Fruit fly (Drosophila melanogaster) whole organism, wandering third instar larva: ENCODE results near the gene CG31910.

Experiments
- Dif ChIP-seq: fragments of 200-275, 200-300 bp; sonication (Bioruptor generic); optimal IDR thresholded peaks from 2 replicates; lab custom pipeline; 2018; ENCODE audit warnings: missing biosample characterization, missing genetic modification characterization; ENCODE audit not compliant: partially characterized antibody
- Hr78 ChIP-seq: fragments of >200 bp; optimal IDR thresholded peaks from 2 replicates; lab custom pipeline; 2017; ENCODE audit warnings: missing biosample characterization, missing genetic modification characterization
- Jra ChIP-seq: sonication (Bioruptor generic); optimal IDR thresholded peaks from 2 replicates; lab custom pipeline; 2016; ENCODE audit warnings: missing biosample characterization, missing genetic modification characterization
- br ChIP-seq: fragments of 200-800 bp; sonication (Bioruptor generic); optimal IDR thresholded peaks from 2 replicates; lab custom pipeline; 2016; ENCODE audit warnings: missing biosample characterization, missing genetic modification characterization
- ey ChIP-seq: fragments of 200-800 bp; sonication (Bioruptor generic); optimal IDR thresholded peaks from 2 replicates; lab custom pipeline; 2016; ENCODE audit warnings: missing biosample characterization, missing genetic modification characterization
- fru ChIP-seq: fragments of 200-800 bp; sonication (Bioruptor generic); optimal IDR thresholded peaks from 3 replicates; lab custom pipeline; 2016; ENCODE audit warnings: missing biosample characterization, mild to moderate bottlenecking, missing genetic modification characterization
- pan ChIP-seq: fragments of >200 bp; optimal IDR thresholded peaks from 2 replicates; lab custom pipeline; 2017
- psq ChIP-seq: fragments of 200-800 bp; sonication (Bioruptor generic); optimal IDR thresholded peaks from 3 replicates; lab custom pipeline; 2017; ENCODE audit warnings: missing biosample characterization, mild to moderate bottlenecking, missing genetic modification characterization, moderate library complexity

dm6 chr2L:6700742-6701141 is 44.7 kb downstream of the CG31910 start:
- TF ChIP-seq Hr78 (GFP tag; lab: Kevin White, UChicago) (no peak), fru (GFP tag; lab: Kevin White, UChicago) (no peak), pan (lab: Kevin White, UChicago) (no peak), Dif (no peak), Jra (GFP tag; lab: Kevin White, UChicago) (no peak), br (GFP tag; lab: Kevin White, UChicago) (no peak), ey (GFP tag; lab: Kevin White, UChicago) (no peak), psq (GFP tag; lab: Kevin White, UChicago) (no peak)
